Worm (Caenorhabditis elegans) whole organism, L4 larva: ENCODE data around the gene C03H12.1.

ENCODE experiments used
- F10B5.3 ChIP-seq: sonication (generic microtip); optimal IDR thresholded peaks from 2 replicates; lab custom pipeline; 2016; ENCODE audit warnings: mild to moderate bottlenecking, missing genetic modification characterization, missing compliant biosample characterization
- F26F4.8 ChIP-seq: fragments of 200-800 bp; sonication (Bioruptor generic); conservative IDR thresholded peaks from 2 replicates; pipeline ENCODE4 v1.3.6; 2022; ENCODE audit warnings: missing genetic modification characterization, missing compliant biosample characterization
- F37D6.2 ChIP-seq: sonication (generic microtip); optimal IDR thresholded peaks from 2 replicates; lab custom pipeline; 2016; ENCODE audit warnings: mild to moderate bottlenecking, missing genetic modification characterization, missing compliant biosample characterization
- F49E8.2 ChIP-seq: sonication (generic microtip); optimal IDR thresholded peaks from 2 replicates; lab custom pipeline; 2016; ENCODE audit warnings: missing compliant biosample characterization, mild to moderate bottlenecking, missing genetic modification characterization, borderline replicate concordance
- R02D3.7 ChIP-seq: fragments of 150-350 bp; sonication (generic microtip); optimal IDR thresholded peaks from 3 replicates; lab custom pipeline; 2014; ENCODE audit warnings: missing biosample characterization, missing genetic modification characterization
- T20F7.1 ChIP-seq: fragments of 200-800 bp; sonication (Bioruptor generic); optimal IDR thresholded peaks from 2 replicates; lab custom pipeline; 2018; ENCODE audit warnings: mild to moderate bottlenecking, missing genetic modification characterization, missing compliant biosample characterization
- T26A8.4 ChIP-seq: fragments of 200-800 bp; sonication (Bioruptor generic); IDR thresholded peaks from 2 replicates; pipeline ENCODE4 v1.3.6; 2022; ENCODE audit warnings: missing genetic modification characterization, missing compliant biosample characterization
- Y105C5A.15 ChIP-seq: fragments of 200-800 bp; sonication (Bioruptor generic); IDR thresholded peaks from 2 replicates; pipeline ENCODE4 v1.3.6; 2022; ENCODE audit warnings: missing genetic modification characterization, missing compliant biosample characterization
- Y48G9A.11 ChIP-seq: fragments of 200-800 bp; sonication (Bioruptor generic); IDR thresholded peaks from 2 replicates; pipeline ENCODE4 v1.3.6; 2022; ENCODE audit warnings: missing genetic modification reagents, missing genetic modification characterization, missing compliant biosample characterization
- Y5F2A.4 ChIP-seq: fragments of 200-800 bp; sonication (Bioruptor generic); optimal IDR thresholded peaks from 2 replicates; lab custom pipeline; 2018; ENCODE audit warnings: mild to moderate bottlenecking, missing genetic modification characterization, missing compliant biosample characterization
- Y75B8A.6 ChIP-seq: fragments of 200-800 bp; sonication (Bioruptor generic); IDR thresholded peaks from 2 replicates; pipeline ENCODE4 v1.3.6; 2022; ENCODE audit warnings: missing genetic modification reagents, missing genetic modification characterization, missing compliant biosample characterization
- ZK546.5 ChIP-seq, 2 experiments: sonication (generic microtip); optimal IDR thresholded peaks; 2 replicates each; lab custom pipeline; 2017; ENCODE audit warnings: missing biosample characterization in 2 of 2, missing genetic modification characterization in 2 of 2
- aha-1 ChIP-seq: fragments of 150-350 bp; peaks from one replicate; lab custom pipeline; 2014; ENCODE audit warnings: missing biosample characterization, missing genetic modification characterization
- attf-4 ChIP-seq: sonication (generic microtip); optimal IDR thresholded peaks from 3 replicates; lab custom pipeline; 2017; ENCODE audit warnings: missing biosample characterization, missing genetic modification characterization
- ceh-20 ChIP-seq: fragments of 200-800 bp; sonication (Bioruptor generic); IDR thresholded peaks from 2 replicates; pipeline ENCODE4 v1.3.6; 2022; ENCODE audit warnings: missing genetic modification reagents, missing genetic modification characterization, missing compliant biosample characterization
- ceh-44 ChIP-seq: fragments of 200-800 bp; sonication (Bioruptor generic); IDR thresholded peaks from 2 replicates; pipeline ENCODE4 v1.3.6; 2022; ENCODE audit warnings: missing genetic modification reagents, missing genetic modification characterization, missing compliant biosample characterization
- ceh-62 ChIP-seq: sonication (generic microtip); optimal IDR thresholded peaks from 2 replicates; lab custom pipeline; 2017; ENCODE audit warnings: missing biosample characterization, missing genetic modification characterization
- ctbp-1 ChIP-seq: fragments of 200-800 bp; sonication (Bioruptor generic); IDR thresholded peaks from 2 replicates; pipeline ENCODE4 v1.3.6; 2022; ENCODE audit warnings: missing genetic modification reagents, missing genetic modification characterization, missing compliant biosample characterization
- daf-8 ChIP-seq: fragments of 200-800 bp; sonication (Bioruptor generic); IDR thresholded peaks from 2 replicates; pipeline ENCODE4 v1.3.6; 2022; ENCODE audit warnings: missing genetic modification characterization, missing compliant biosample characterization
- dmd-6 ChIP-seq: fragments of 200-800 bp; sonication (Bioruptor generic); IDR thresholded peaks from 2 replicates; pipeline ENCODE4 v1.3.6; 2022; ENCODE audit warnings: missing genetic modification reagents, missing genetic modification characterization, missing compliant biosample characterization
- dpl-1 ChIP-seq: fragments of 150-350 bp; optimal IDR thresholded peaks from 2 replicates; lab custom pipeline; 2014; ENCODE audit warnings: missing biosample characterization, missing genetic modification reagents, missing genetic modification characterization
- duxl-1 ChIP-seq: sonication (generic microtip); optimal IDR thresholded peaks from 2 replicates; lab custom pipeline; 2016; ENCODE audit warnings: mild to moderate bottlenecking, missing genetic modification characterization, moderate library complexity, missing compliant biosample characterization; ENCODE audit not compliant: poor library complexity
- dve-1 ChIP-seq: sonication (generic microtip); optimal IDR thresholded peaks from 2 replicates; lab custom pipeline; 2017; ENCODE audit warnings: antibody characterized with exemption, mild to moderate bottlenecking, missing genetic modification characterization, missing compliant biosample characterization; ENCODE audit not compliant: insufficient read depth
- egl-27 ChIP-seq: sonication (generic microtip); optimal IDR thresholded peaks from 3 replicates; lab custom pipeline; 2017; ENCODE audit warnings: missing biosample characterization, missing genetic modification reagents, missing genetic modification characterization
- egl-43 ChIP-seq: fragments of 200-800 bp; sonication (Bioruptor generic); IDR thresholded peaks from 2 replicates; pipeline ENCODE4 v1.3.6; 2022; ENCODE audit warnings: missing genetic modification reagents, missing genetic modification characterization, missing compliant biosample characterization
- fkh-10 ChIP-seq: fragments of 150-350 bp; optimal IDR thresholded peaks from 2 replicates; lab custom pipeline; 2014; ENCODE audit warnings: missing biosample characterization, missing genetic modification reagents, missing genetic modification characterization
- gei-8 ChIP-seq: fragments of 200-800 bp; sonication (Bioruptor generic); optimal IDR thresholded peaks from 2 replicates; lab custom pipeline; 2018; ENCODE audit warnings: mild to moderate bottlenecking, missing genetic modification characterization, missing compliant biosample characterization
- hif-1 ChIP-seq, 2 experiments: sonication (generic microtip); optimal IDR thresholded peaks; 2 replicates each; lab custom pipeline; 2016 to 2017; ENCODE audit warnings: missing compliant biosample characterization in 2 of 2, missing genetic modification characterization in 2 of 2, missing genetic modification reagents in 2 of 2, missing genotype in 2 of 2, mild to moderate bottlenecking in 1 of 2
- hmg-1.1 ChIP-seq: fragments of 200-800 bp; sonication (Bioruptor generic); IDR thresholded peaks from 2 replicates; pipeline ENCODE4 v1.3.6; 2022; ENCODE audit warnings: missing genetic modification reagents, missing genetic modification characterization, missing compliant biosample characterization
- madf-5 ChIP-seq, 2 experiments: fragments of 200-800 bp; sonication (Bioruptor generic); IDR thresholded peaks; 2 replicates each; pipeline ENCODE4 v1.3.6; 2022; ENCODE audit warnings: missing compliant biosample characterization in 2 of 2, missing genetic modification characterization in 2 of 2
- mep-1 ChIP-seq: fragments of 150-350 bp; sonication (generic microtip); optimal IDR thresholded peaks from 3 replicates; lab custom pipeline; 2014; ENCODE audit warnings: missing biosample characterization, missing genetic modification characterization
- mxl-3 ChIP-seq: fragments of 200-800 bp; sonication (Bioruptor generic); optimal IDR thresholded peaks from 2 replicates; lab custom pipeline; 2018; ENCODE audit warnings: mild to moderate bottlenecking, missing genetic modification characterization, missing compliant biosample characterization
- nhr-111 ChIP-seq: fragments of 200-800 bp; sonication (Bioruptor generic); optimal IDR thresholded peaks from 2 replicates; lab custom pipeline; 2018; ENCODE audit warnings: mild to moderate bottlenecking, missing genetic modification characterization, missing compliant biosample characterization
- nhr-25 ChIP-seq: sonication (generic microtip); optimal IDR thresholded peaks from 2 replicates; lab custom pipeline; 2017; ENCODE audit warnings: missing genetic modification characterization, mild to moderate bottlenecking, missing compliant biosample characterization, antibody characterized with exemption, moderate library complexity, borderline replicate concordance; ENCODE audit not compliant: insufficient read depth
- nhr-48 ChIP-seq: sonication (generic microtip); optimal IDR thresholded peaks from 2 replicates; lab custom pipeline; 2016; ENCODE audit warnings: mild to moderate bottlenecking, missing genetic modification characterization, missing compliant biosample characterization
- nhr-6 ChIP-seq: fragments of 150-350 bp; optimal IDR thresholded peaks from 2 replicates; lab custom pipeline; 2014; ENCODE audit warnings: missing biosample characterization, missing genetic modification characterization
- nhr-76 ChIP-seq: fragments of 150-350 bp; optimal IDR thresholded peaks from 2 replicates; lab custom pipeline; 2014; ENCODE audit warnings: missing biosample characterization, missing genetic modification characterization
- php-3 ChIP-seq: fragments of 200-800 bp; sonication (Bioruptor generic); IDR thresholded peaks from 2 replicates; pipeline ENCODE4 v1.3.6; 2022; ENCODE audit warnings: missing genetic modification reagents, missing genetic modification characterization, missing compliant biosample characterization
- pqm-1 ChIP-seq: sonication (generic microtip); optimal IDR thresholded peaks from 2 replicates; lab custom pipeline; 2017; ENCODE audit warnings: missing biosample characterization, missing genetic modification characterization
- rbr-2 ChIP-seq: sonication (generic microtip); optimal IDR thresholded peaks from 2 replicates; lab custom pipeline; 2016; ENCODE audit warnings: missing genotype, missing genetic modification characterization, missing compliant biosample characterization
- sdz-12 ChIP-seq: fragments of 200-800 bp; sonication (Bioruptor generic); optimal IDR thresholded peaks from 2 replicates; lab custom pipeline; 2018; ENCODE audit warnings: mild to moderate bottlenecking, missing genetic modification characterization, missing compliant biosample characterization
- set-16 ChIP-seq: fragments of 200-800 bp; sonication (Bioruptor generic); IDR thresholded peaks from 2 replicates; pipeline ENCODE4 v1.3.6; 2022; ENCODE audit warnings: missing genetic modification reagents, missing genetic modification characterization, missing compliant biosample characterization
- snpc-1.2 ChIP-seq: fragments of 200-800 bp; sonication (Bioruptor generic); IDR thresholded peaks from 2 replicates; pipeline ENCODE4 v1.3.6; 2022; ENCODE audit warnings: missing genetic modification reagents, missing genetic modification characterization, missing compliant biosample characterization
- unc-62 ChIP-seq, 3 experiments: fragments of 150-350 bp in 1 of 3; sonication (generic microtip); optimal IDR thresholded peaks in 2 of 3; peaks in 1 of 3; 1 replicate in 1 of 3; 2 replicates in 2 of 3; lab custom pipeline; 2014 to 2017; ENCODE audit warnings: missing biosample characterization in 3 of 3, missing genetic modification characterization in 3 of 3, missing genetic modification reagents in 3 of 3, missing genotype in 1 of 3
- vab-7 ChIP-seq: fragments of 200-800 bp; sonication (Bioruptor generic); IDR thresholded peaks from 2 replicates; pipeline ENCODE4 v1.3.6; 2022; ENCODE audit warnings: missing genetic modification reagents, missing genetic modification characterization, missing compliant biosample characterization
- zfp-2 ChIP-seq: sonication (generic microtip); optimal IDR thresholded peaks from 2 replicates; lab custom pipeline; 2016; ENCODE audit warnings: mild to moderate bottlenecking, missing genetic modification characterization, missing compliant biosample characterization

C03H12.1 gene

DNA sequence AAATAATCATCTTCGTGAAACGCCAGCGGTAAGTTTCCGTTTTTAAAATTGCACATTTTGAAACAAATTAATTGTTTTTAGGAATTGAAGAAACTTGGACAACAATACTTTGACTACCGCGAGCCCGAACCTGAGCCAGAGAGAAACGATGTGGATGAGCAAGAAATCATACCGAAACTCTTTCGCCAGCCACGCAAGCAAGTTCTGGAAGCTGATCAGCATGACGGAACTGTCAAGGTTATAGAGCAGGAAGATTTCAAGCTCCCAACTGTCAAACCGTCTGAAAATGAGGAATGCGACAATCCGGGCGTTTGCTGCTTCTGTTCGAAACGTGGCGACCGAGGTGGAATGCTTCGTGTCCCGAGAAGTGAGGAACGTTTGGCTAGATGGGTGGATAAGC lies 41.1 kb downstream of the C03H12.1 start:
- TF ChIP-seq attf-4 (tag; lab: Kevin White, UChicago) (no peak), nhr-6 (tag; lab: Kevin White, UChicago) (no peak), ZK546.5 (tag; optimal IDR thresholded peaks at IDR 0.05; lab: Kevin White, UChicago) (no peak), F37D6.2 (no peak), set-16 (GFP tag; lab: Robert Waterston, UW) (no peak), unc-62 (GFP tag; optimal IDR thresholded peaks at IDR 0.05 in 1 of 2; lab: Kevin White, UChicago) (peak in 1 of 2 experiments; percentile 96), unc-62 (tag; optimal IDR thresholded peaks at IDR 0.05; lab: Kevin White, UChicago) (no peak), nhr-76 (tag; lab: Kevin White, UChicago) (no peak)

DNA sequence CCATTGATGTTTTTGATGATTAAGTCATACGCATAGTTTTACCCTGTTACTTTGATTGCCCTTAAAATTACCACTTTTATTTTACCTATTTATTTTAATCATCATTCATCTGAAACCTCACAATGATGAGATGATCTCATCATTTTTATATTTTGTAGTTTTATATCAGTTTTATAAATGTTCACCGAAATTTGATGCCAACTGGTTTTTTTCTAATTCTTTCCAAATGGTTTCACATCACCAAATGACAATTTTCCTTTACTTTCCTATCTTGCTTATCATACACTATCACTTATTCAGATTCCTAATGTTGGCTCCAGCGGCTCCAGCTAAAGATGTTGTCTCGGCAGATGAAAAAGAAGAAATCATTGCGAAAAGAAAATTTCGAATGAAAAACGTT lies 42.4 kb downstream of the C03H12.1 start, which contains the start of gene lin-15A:
lin-15A (plus strand) TSS at position 301 of the 400 bp plus-strand sequence.
- TF ChIP-seq Y48G9A.11 = no peak
- no peak for TF ChIP-seq daf-8 (GFP tag; lab: Robert Waterston, UW)
- no peak for TF ChIP-seq egl-43 (GFP tag; lab: Robert Waterston, UW)
- no peak for TF ChIP-seq egl-27 (tag; lab: Kevin White, UChicago)
- TF ChIP-seq aha-1 = no peak
- TF ChIP-seq fkh-10 (GFP tag; lab: Kevin White, UChicago) = no peak
- TF ChIP-seq R02D3.7 = no peak
- TF ChIP-seq hmg-1.1 (GFP tag; lab: Robert Waterston, UW) = no peak
- TF ChIP-seq F37D6.2 = no peak
- no peak for TF ChIP-seq F49E8.2 (tag; lab: Kevin White, UChicago)
- no peak for TF ChIP-seq zfp-2 (tag; lab: Kevin White, UChicago)
- no peak for TF ChIP-seq Y5F2A.4 (GFP tag; lab: Kevin White, UChicago)
- no peak for TF ChIP-seq dpl-1
- TF ChIP-seq, all 104 proteins: peak for 0

DNA sequence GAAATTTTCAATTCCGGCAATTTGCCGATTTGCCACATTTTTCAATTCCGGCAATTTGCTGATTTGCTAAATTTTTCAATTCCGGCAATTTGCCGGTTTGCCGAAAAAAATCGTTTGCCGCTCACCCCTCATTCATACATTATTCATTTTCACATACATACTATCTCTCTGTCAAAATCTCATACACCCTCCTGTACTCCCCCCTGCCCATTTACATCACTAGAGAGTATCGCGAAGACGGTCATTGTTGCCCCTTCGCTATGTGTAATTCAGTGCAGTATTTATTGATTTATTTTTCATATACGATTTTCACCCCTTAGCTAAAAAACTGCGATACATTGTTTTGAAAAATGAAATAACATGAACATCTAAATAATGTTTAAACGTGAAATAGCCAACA lies 47.2 kb downstream of the C03H12.1 start:
- TF ChIP-seq hif-1 (tag; optimal IDR thresholded peaks at IDR 0.05; lab: Kevin White, UChicago) (peak in 1 of 2 experiments; percentile 46), attf-4 (tag; lab: Kevin White, UChicago) (no peak), duxl-1 (tag; lab: Kevin White, UChicago) (peak; percentile 95), ceh-20 (peak; percentile 54; the same call in 1 of the 2 replicates), fkh-10 (GFP tag; lab: Kevin White, UChicago) (no peak), ctbp-1 (GFP tag; lab: Robert Waterston, UW) (0 out of 2 replicates have a peak, but pooled peaks have one; percentile 13), php-3 (GFP tag; lab: Robert Waterston, UW) (no peak), dmd-6 (GFP tag; lab: Robert Waterston, UW) (peak; percentile 51), nhr-111 (GFP tag; lab: Kevin White, UChicago) (no peak), F10B5.3 (peak; percentile 94), daf-8 (GFP tag; lab: Robert Waterston, UW) (no peak), Y5F2A.4 (GFP tag; lab: Kevin White, UChicago) (no peak), dve-1 (tag; lab: Kevin White, UChicago) (peak; percentile 94), ceh-44 (GFP tag; lab: Robert Waterston, UW) (no peak), vab-7 (GFP tag; lab: Robert Waterston, UW) (no peak), madf-5 (GFP tag; IDR thresholded peaks at IDR 0.05; lab: Robert Waterston, UW) (peak in 1 of 2 experiments; percentile 47; a peak in 1 of 4 replicates), T20F7.1 (no peak), ceh-62 (tag; lab: Kevin White, UChicago) (no peak), snpc-1.2 (no peak), R02D3.7 (no peak), nhr-48 (tag; lab: Kevin White, UChicago) (peak; percentile 44), Y75B8A.6 (no peak), T26A8.4 (GFP tag; lab: Robert Waterston, UW) (peak; percentile 89), gei-8 (no peak), mxl-3 (GFP tag; lab: Kevin White, UChicago) (peak; percentile 43), rbr-2 (peak; percentile 85), pqm-1 (tag; lab: Kevin White, UChicago) (peak; percentile 58), mep-1 (peak; percentile 87), sdz-12 (GFP tag; lab: Kevin White, UChicago) (no peak), F26F4.8 (GFP tag; lab: Robert Waterston, UW) (no peak), F49E8.2 (tag; lab: Kevin White, UChicago) (no peak), Y105C5A.15 (no peak), nhr-25 (tag; lab: Kevin White, UChicago) (peak; percentile 32), egl-43 (GFP tag; lab: Robert Waterston, UW) (no peak)
